Fruit fly (Drosophila melanogaster): Measurements from ENCODE around the gene aln.

The aln gene

DNA sequence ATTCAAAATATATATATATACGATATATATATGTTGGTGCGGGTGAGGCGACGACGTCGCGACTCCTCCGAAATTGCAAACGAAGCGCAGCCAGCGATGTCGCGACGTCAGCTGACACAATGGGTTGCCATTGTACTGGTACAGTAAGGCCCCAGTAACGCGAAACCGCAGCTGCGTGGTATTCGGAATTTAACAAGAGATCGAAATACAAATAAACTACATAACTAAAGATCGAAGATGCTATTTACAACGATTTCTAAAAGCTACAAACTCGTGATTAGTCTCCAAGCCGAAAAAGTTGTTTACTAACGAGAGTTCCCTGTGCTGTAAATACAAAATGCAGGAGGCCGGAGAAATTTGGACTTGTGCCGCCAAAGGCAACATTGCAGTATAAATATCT, 38.8 kb downstream of the aln start:
- TF ChIP-seq Pif1A (GFP tag; optimal IDR thresholded peaks at IDR 0.05), result peak; percentile 93
- peak; percentile 94 for TF ChIP-seq Snoo (tag; optimal IDR thresholded peaks at IDR 0.05)
- peak; percentile 90 for TF ChIP-seq CG17806 (tag; optimal IDR thresholded peaks at IDR 0.05)
- peak; percentile 96 for TF ChIP-seq Ets98B (GFP tag; IDR thresholded peaks at IDR 0.05)
- TF ChIP-seq CG13204 (GFP tag; optimal IDR thresholded peaks at IDR 0.05), result peak; percentile 83
- TF ChIP-seq CG9948 (tag; optimal IDR thresholded peaks at IDR 0.05), result peak; percentile 88
- peak; percentile 97 for TF ChIP-seq fd96Ca (GFP tag; IDR thresholded peaks at IDR 0.05)
- peak; percentile 90 for TF ChIP-seq CG8301 (tag; optimal IDR thresholded peaks at IDR 0.05)
- peak; percentile 82 for TF ChIP-seq CG10348 (GFP tag; IDR thresholded peaks at IDR 0.05)
- TF ChIP-seq gl (tag; optimal IDR thresholded peaks at IDR 0.05), result peak; percentile 87
- TF ChIP-seq rn (GFP tag; IDR thresholded peaks at IDR 0.05), result peak; percentile 88
- TF ChIP-seq CG15710 (tag; optimal IDR thresholded peaks at IDR 0.05), result peak; percentile 95
- no peak for TF ChIP-seq D1 (tag; optimal IDR thresholded peaks at IDR 0.05)
- TF ChIP-seq CG8159 (tag; optimal IDR thresholded peaks at IDR 0.05), result peak; percentile 93
- TF ChIP-seq CG12605 (GFP tag; IDR thresholded peaks at IDR 0.05), result peak; percentile 92
- peak; percentile 91 for TF ChIP-seq CG14655 (GFP tag; optimal IDR thresholded peaks at IDR 0.05)
- peak; percentile 90 for TF ChIP-seq CG34367 (tag; optimal IDR thresholded peaks at IDR 0.05)
- peak; percentile 94 for TF ChIP-seq CG32121 (GFP tag; IDR thresholded peaks at IDR 0.05)
- peak; percentile 91 for TF ChIP-seq Pif1B (GFP tag; optimal IDR thresholded peaks at IDR 0.05)
- peak; percentile 56 for TF ChIP-seq EcR (GFP tag; optimal IDR thresholded peaks at IDR 0.05)
- TF ChIP-seq CG4496 (GFP tag; IDR thresholded peaks at IDR 0.05), result peak; percentile 97

DNA sequence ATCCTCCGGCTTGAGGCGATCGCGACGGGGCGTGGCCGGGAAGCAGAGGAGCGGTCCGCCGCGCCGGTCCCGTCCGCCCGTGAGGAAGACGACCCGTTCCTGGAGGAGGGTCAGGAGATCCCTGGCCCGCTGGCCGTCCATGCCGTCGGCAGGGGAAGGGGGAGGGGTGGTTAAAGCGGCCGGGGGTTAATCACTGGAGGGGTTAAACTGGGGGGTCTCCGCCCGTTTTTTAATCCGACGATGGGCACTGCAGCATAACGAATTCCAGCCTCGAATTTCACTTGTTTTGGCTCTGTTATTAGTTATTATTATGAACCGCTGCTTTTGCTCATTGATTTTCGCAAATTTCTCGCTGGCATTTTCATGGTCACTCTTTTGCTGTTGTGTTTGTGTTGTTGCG, 39.9 kb downstream of the aln start:
- no peak for TF ChIP-seq CG14655 (GFP tag; optimal IDR thresholded peaks at IDR 0.05)
- TF ChIP-seq EcR (GFP tag; optimal IDR thresholded peaks at IDR 0.05), result no peak
- TF ChIP-seq CG32121 (GFP tag; IDR thresholded peaks at IDR 0.05), result no peak
- TF ChIP-seq CG9948 (tag; optimal IDR thresholded peaks at IDR 0.05), result no peak
- no peak for TF ChIP-seq CG8159 (tag; optimal IDR thresholded peaks at IDR 0.05)
- no peak for TF ChIP-seq gl (tag; optimal IDR thresholded peaks at IDR 0.05)
- TF ChIP-seq CG15710 (tag; optimal IDR thresholded peaks at IDR 0.05), result no peak
- no peak for TF ChIP-seq Ets98B (GFP tag; IDR thresholded peaks at IDR 0.05)
- TF ChIP-seq CG8301 (tag; optimal IDR thresholded peaks at IDR 0.05), result no peak

DNA sequence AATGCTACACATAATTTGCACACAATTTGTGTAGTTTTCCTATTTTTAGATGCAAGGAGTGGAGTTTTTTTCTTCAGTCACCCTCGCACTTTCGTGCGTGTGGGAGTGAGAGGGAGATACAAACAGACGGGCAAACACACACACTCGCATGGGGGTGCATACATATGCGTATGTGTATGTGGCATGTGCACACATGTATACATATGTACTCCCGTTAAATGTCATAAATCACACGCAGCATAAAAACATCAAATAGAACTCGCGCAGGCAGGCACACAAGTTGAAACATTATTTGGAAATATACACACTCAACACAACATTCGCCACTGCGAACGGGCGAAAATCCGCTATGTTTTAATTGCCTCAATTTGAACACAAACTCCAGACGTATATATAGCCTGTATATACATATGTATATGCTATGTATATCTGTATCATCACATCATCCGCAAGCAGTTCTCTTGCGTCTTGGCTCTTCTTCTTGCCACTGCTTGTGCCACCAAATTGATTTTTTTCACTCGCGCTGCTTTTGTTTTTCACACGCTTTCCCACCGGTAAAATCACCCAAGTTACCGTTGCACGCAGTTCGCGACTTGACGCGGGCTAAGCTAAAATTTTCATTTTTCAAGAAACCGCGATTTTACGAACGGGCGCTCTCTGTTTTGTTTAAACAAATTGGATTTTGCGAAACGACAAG, 40.6 kb downstream of the aln start, which contains the start of the genes CG9205 and trio:
Gene CG9205, plus strand, starts transcription at position 508 of the 697 bp plus-strand sequence.
Gene trio, minus strand, starts transcription at position 686 of the 697 bp plus-strand sequence.
- no peak for TF ChIP-seq CG34367 (tag; optimal IDR thresholded peaks at IDR 0.05)
- peak; percentile 31; the same call in 1 of the 2 replicates for TF ChIP-seq CG32121 (GFP tag; IDR thresholded peaks at IDR 0.05)

DNA sequence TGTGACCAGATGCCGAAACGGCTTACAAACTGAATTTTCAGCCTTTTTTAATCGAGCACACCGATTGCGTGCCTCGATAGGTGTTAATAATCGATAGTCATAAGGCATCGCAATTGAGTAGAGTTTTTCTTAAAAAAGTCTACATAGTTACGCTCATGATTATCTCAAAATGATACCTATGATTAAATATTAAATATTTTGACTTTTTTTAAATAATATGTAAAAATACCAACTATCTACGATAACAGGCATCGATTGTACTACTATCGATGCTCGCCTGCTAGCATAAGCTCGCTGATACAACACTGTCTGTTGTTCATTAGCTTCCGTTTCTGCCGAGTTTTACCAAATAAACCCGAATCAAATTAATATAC, 41.1 kb downstream of the aln start:
- TF ChIP-seq CG4496 (GFP tag; IDR thresholded peaks at IDR 0.05), result peak; percentile 41; the same call in 1 of the 3 replicates
- peak; percentile 12 for TF ChIP-seq CG15710 (tag; optimal IDR thresholded peaks at IDR 0.05)
- TF ChIP-seq CG8159 (tag; optimal IDR thresholded peaks at IDR 0.05), result peak; percentile 17
- TF ChIP-seq Pif1A (GFP tag; optimal IDR thresholded peaks at IDR 0.05), result no peak

DNA sequence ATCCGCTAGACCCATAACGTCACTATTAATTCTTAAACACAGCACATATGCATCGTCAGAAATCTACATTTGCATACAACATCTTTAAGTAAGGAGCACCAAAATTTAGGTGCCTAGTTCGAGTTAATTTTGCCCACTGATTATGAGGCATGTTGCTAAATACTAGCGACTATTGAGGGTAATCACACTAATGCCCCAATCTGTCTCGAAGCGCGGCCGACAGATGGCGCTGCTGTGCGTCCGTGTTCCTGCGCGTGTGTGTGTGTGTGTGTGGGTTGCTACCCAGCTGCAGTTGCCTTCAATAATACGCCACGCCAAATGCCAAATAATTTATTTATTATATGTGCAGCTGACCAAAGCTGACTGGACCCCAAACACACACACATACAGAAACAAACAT, 47.6 kb downstream of the aln start:
- no peak for TF ChIP-seq CG14655 (GFP tag; optimal IDR thresholded peaks at IDR 0.05)
- no peak for TF ChIP-seq gl (tag; optimal IDR thresholded peaks at IDR 0.05)
- no peak for TF ChIP-seq rn (GFP tag; IDR thresholded peaks at IDR 0.05)
- TF ChIP-seq CG13204 (GFP tag; optimal IDR thresholded peaks at IDR 0.05), result no peak
- TF ChIP-seq CG12605 (GFP tag; IDR thresholded peaks at IDR 0.05), result no peak
- no peak for TF ChIP-seq fd96Ca (GFP tag; IDR thresholded peaks at IDR 0.05)
- no peak for TF ChIP-seq EcR (GFP tag; optimal IDR thresholded peaks at IDR 0.05)
- TF ChIP-seq CG32121 (GFP tag; IDR thresholded peaks at IDR 0.05), result no peak
- no peak for TF ChIP-seq Pif1A (GFP tag; optimal IDR thresholded peaks at IDR 0.05)
- no peak for TF ChIP-seq D1 (tag; optimal IDR thresholded peaks at IDR 0.05)
- TF ChIP-seq Pif1B (GFP tag; optimal IDR thresholded peaks at IDR 0.05), result no peak
- TF ChIP-seq CG17806 (tag; optimal IDR thresholded peaks at IDR 0.05), result no peak
- no peak for TF ChIP-seq CG10348 (GFP tag; IDR thresholded peaks at IDR 0.05)
- TF ChIP-seq CG8159 (tag; optimal IDR thresholded peaks at IDR 0.05), result no peak
- TF ChIP-seq Snoo (tag; optimal IDR thresholded peaks at IDR 0.05), result no peak
- no peak for TF ChIP-seq CG8301 (tag; optimal IDR thresholded peaks at IDR 0.05)

DNA sequence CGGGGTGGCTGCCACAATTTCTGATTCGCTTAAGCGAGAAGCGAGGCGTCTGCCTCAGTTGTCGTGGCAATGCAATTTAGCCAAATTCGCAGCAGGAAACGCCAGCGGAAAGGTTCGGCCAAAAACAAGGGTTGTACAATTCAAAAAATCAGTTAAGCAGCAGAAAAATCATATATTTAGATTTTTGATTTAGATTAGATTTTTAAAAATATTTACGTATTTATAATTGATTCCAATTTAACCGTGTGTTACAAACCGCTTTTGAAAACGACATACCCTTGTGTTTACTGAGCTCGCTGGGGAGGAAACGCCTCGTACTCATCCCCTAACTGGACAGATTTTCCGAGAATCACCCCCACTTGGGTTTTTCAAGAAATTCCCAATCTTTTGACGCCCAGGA, 49.7 kb downstream of the aln start:
- TF ChIP-seq rn (GFP tag; IDR thresholded peaks at IDR 0.05) (no peak), CG14655 (GFP tag; optimal IDR thresholded peaks at IDR 0.05) (no peak), CG12605 (GFP tag; IDR thresholded peaks at IDR 0.05) (no peak), CG8159 (tag; optimal IDR thresholded peaks at IDR 0.05) (no peak), fd96Ca (GFP tag; IDR thresholded peaks at IDR 0.05) (no peak), CG8301 (tag; optimal IDR thresholded peaks at IDR 0.05) (no peak), Ets98B (GFP tag; IDR thresholded peaks at IDR 0.05) (no peak), Snoo (tag; optimal IDR thresholded peaks at IDR 0.05) (no peak), gl (tag; optimal IDR thresholded peaks at IDR 0.05) (no peak), CG32121 (GFP tag; IDR thresholded peaks at IDR 0.05) (no peak), Pif1B (GFP tag; optimal IDR thresholded peaks at IDR 0.05) (no peak), CG4496 (GFP tag; IDR thresholded peaks at IDR 0.05) (no peak), EcR (GFP tag; optimal IDR thresholded peaks at IDR 0.05) (no peak), CG10348 (GFP tag; IDR thresholded peaks at IDR 0.05) (no peak), CG34367 (tag; optimal IDR thresholded peaks at IDR 0.05) (no peak), CG15710 (tag; optimal IDR thresholded peaks at IDR 0.05) (no peak), CG13204 (GFP tag; optimal IDR thresholded peaks at IDR 0.05) (no peak), CG9948 (tag; optimal IDR thresholded peaks at IDR 0.05) (no peak), D1 (tag; optimal IDR thresholded peaks at IDR 0.05) (no peak)

Data from whole organism, pupa.